Fruit fly (Drosophila melanogaster): ENCODE measurements around the gene Wnt4.

DNA sequence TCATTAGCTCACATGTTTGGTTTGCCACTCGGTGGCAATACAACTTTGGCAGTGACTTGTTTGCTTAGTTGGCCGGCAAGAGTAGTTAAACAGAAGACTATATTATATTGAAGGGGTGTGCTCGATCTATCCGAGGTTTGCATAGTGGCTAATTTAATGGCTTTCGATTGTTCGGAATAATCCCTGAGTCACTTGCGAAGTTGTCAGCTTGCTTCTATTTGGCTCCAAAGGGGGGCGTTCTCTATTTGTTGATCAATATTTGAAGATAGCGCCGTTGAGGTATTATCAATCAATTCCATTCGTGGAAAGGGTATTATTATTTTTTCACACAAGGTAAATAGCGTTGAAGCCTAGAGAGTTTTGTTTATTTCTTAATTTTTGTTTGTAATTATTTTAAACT is 28.9 kb downstream of the Wnt4 start:
- TF ChIP-seq shn (GFP tag; optimal IDR thresholded peaks at IDR 0.05) (no peak), h (optimal IDR thresholded peaks at IDR 0.05) (no peak)

Measured in whole organism, embryonic.